Fruit fly (Drosophila melanogaster) whole organism, embryonic: ENCODE results near the gene CG6983.

ENCODE experiments used
- Ada2b ChIP-seq: fragments of 200-800 bp; sonication (Bioruptor generic); IDR thresholded peaks from 2 replicates; pipeline ENCODE4 v1.3.6; 2022; ENCODE audit warnings: missing biosample characterization, missing genetic modification characterization
- Bteb2 ChIP-seq: fragments of 200-800 bp; sonication (Bioruptor generic); optimal IDR thresholded peaks from 2 replicates; lab custom pipeline; 2016; ENCODE audit warnings: missing biosample characterization, missing genetic modification characterization
- CG10565 ChIP-seq: fragments of 200-800 bp; sonication (Bioruptor generic); optimal IDR thresholded peaks from 3 replicates; lab custom pipeline; 2016; ENCODE audit warnings: missing biosample characterization, mild to moderate bottlenecking, missing genetic modification characterization
- CG11093 ChIP-seq: fragments of 200-800 bp; sonication (Bioruptor generic); IDR thresholded peaks from 3 replicates; pipeline ENCODE4 v1.3.6; 2022; ENCODE audit warnings: missing biosample characterization, missing genetic modification characterization
- CG11696 ChIP-seq: fragments of 200-800 bp; sonication (Bioruptor generic); IDR thresholded peaks from 2 replicates; pipeline ENCODE4 v1.3.6; 2022; ENCODE audit warnings: missing biosample characterization, missing genetic modification characterization
- CG13775 ChIP-seq: fragments of 200-800 bp; sonication (Bioruptor generic); optimal IDR thresholded peaks from 3 replicates; lab custom pipeline; 2017; ENCODE audit warnings: missing biosample characterization, mild to moderate bottlenecking, missing genetic modification characterization
- CG17385 ChIP-seq: fragments of 200-800 bp; sonication (Bioruptor generic); optimal IDR thresholded peaks from 3 replicates; lab custom pipeline; 2018; ENCODE audit warnings: missing biosample characterization, mild to moderate bottlenecking, missing genetic modification characterization
- CG18619 ChIP-seq: fragments of 200-800 bp; sonication (Bioruptor generic); optimal IDR thresholded peaks from 3 replicates; lab custom pipeline; 2017; ENCODE audit warnings: missing biosample characterization, mild to moderate bottlenecking, missing genetic modification characterization
- CG2120 ChIP-seq: fragments of 200-800 bp; sonication (Bioruptor generic); optimal IDR thresholded peaks from 3 replicates; lab custom pipeline; 2016; ENCODE audit warnings: missing biosample characterization, missing genetic modification characterization
- CG2678 ChIP-seq: fragments of 200-800 bp; sonication (Bioruptor generic); optimal IDR thresholded peaks from 3 replicates; lab custom pipeline; 2019; ENCODE audit warnings: missing biosample characterization, mild to moderate bottlenecking, missing genetic modification characterization, moderate library complexity
- CG2712 ChIP-seq: fragments of 200-800 bp; optimal IDR thresholded peaks from 3 replicates; lab custom pipeline; 2019; ENCODE audit warnings: missing biosample characterization, mild to moderate bottlenecking, missing genetic modification characterization, moderate library complexity
- CG31224 ChIP-seq: fragments of 200-800 bp; sonication (Bioruptor generic); IDR thresholded peaks from 2 replicates; pipeline ENCODE4 v1.3.6; 2022; ENCODE audit warnings: missing biosample characterization, missing genetic modification characterization
- CG31388 ChIP-seq: fragments of 200-800 bp; sonication (Bioruptor generic); optimal IDR thresholded peaks from 2 replicates; lab custom pipeline; 2016; ENCODE audit warnings: missing biosample characterization, missing genetic modification characterization
- CG34376 ChIP-seq: fragments of 200-800 bp; sonication (Bioruptor generic); optimal IDR thresholded peaks from 2 replicates; lab custom pipeline; 2018; ENCODE audit warnings: missing biosample characterization, mild to moderate bottlenecking, missing genetic modification characterization
- CG5953 ChIP-seq: fragments of 200-800 bp; sonication (Bioruptor generic); IDR thresholded peaks from 2 replicates; pipeline ENCODE4 v1.3.6; 2022; ENCODE audit warnings: missing biosample characterization, missing genetic modification characterization
- CG6765 ChIP-seq: fragments of 200-800 bp; sonication (Bioruptor generic); optimal IDR thresholded peaks from 3 replicates; lab custom pipeline; 2017; ENCODE audit warnings: missing biosample characterization, mild to moderate bottlenecking, missing genetic modification characterization
- CG8944 ChIP-seq: fragments of 200-800 bp; sonication (Bioruptor generic); optimal IDR thresholded peaks from 3 replicates; lab custom pipeline; 2016; ENCODE audit warnings: missing biosample characterization, missing genetic modification characterization
- CrebB ChIP-seq: fragments of 200-800 bp; sonication (Bioruptor generic); optimal IDR thresholded peaks from 3 replicates; lab custom pipeline; 2018; ENCODE audit warnings: missing biosample characterization, mild to moderate bottlenecking, missing genetic modification characterization
- Doc3 ChIP-seq: fragments of 200-800 bp; sonication (Bioruptor generic); IDR thresholded peaks from 3 replicates; pipeline ENCODE4 v1.3.6; 2022; ENCODE audit warnings: missing biosample characterization, missing genetic modification characterization; ENCODE audit not compliant: partially characterized antibody
- Drgx ChIP-seq: fragments of 200-800 bp; sonication (Bioruptor generic); IDR thresholded peaks from 2 replicates; pipeline ENCODE4 v1.3.6; 2022; ENCODE audit warnings: missing biosample characterization, missing genetic modification characterization
- E2f2 ChIP-seq: fragments of 200-800 bp; sonication (Bioruptor generic); IDR thresholded peaks from 2 replicates; pipeline ENCODE4 v1.3.6; 2022; ENCODE audit warnings: missing biosample characterization, missing genetic modification characterization
- Kr ChIP-seq: fragments of 200-800 bp; sonication (Bioruptor generic); optimal IDR thresholded peaks from 2 replicates; lab custom pipeline; 2017; ENCODE audit warnings: missing biosample characterization, mild to moderate bottlenecking, missing genetic modification characterization
- MBD-R2 ChIP-seq: fragments of 200-800 bp; sonication (Bioruptor generic); IDR thresholded peaks from 2 replicates; pipeline ENCODE4 v1.3.6; 2022; ENCODE audit warnings: missing biosample characterization, missing genetic modification characterization
- Meics ChIP-seq: fragments of 200-800 bp; sonication (Bioruptor generic); optimal IDR thresholded peaks from 2 replicates; lab custom pipeline; 2017; ENCODE audit warnings: missing biosample characterization, mild to moderate bottlenecking, missing genetic modification characterization
- Myb ChIP-seq: fragments of 200-800 bp; sonication (Bioruptor generic); optimal IDR thresholded peaks from 2 replicates; lab custom pipeline; 2016; ENCODE audit warnings: missing biosample characterization, missing genetic modification characterization
- NFAT ChIP-seq: fragments of 200-800 bp; sonication (Bioruptor generic); IDR thresholded peaks from 2 replicates; pipeline ENCODE4 v1.3.6; 2022; ENCODE audit warnings: missing biosample characterization, missing genetic modification characterization
- Optix ChIP-seq: fragments of 200-800 bp; sonication (Bioruptor generic); IDR thresholded peaks from 3 replicates; pipeline ENCODE4 v1.3.6; 2022; ENCODE audit warnings: missing biosample characterization, missing genetic modification characterization
- Usf ChIP-seq: fragments of 200-800 bp; sonication (Bioruptor generic); optimal IDR thresholded peaks from 2 replicates; lab custom pipeline; 2017; ENCODE audit warnings: missing genotype, missing biosample characterization, missing genetic modification characterization
- Vsx1 ChIP-seq: fragments of 200-800 bp; sonication (Bioruptor generic); optimal IDR thresholded peaks from 2 replicates; lab custom pipeline; 2017; ENCODE audit warnings: missing biosample characterization, mild to moderate bottlenecking, missing genetic modification characterization, missing genetic modification reagents
- Xbp1 ChIP-seq: fragments of 200-800 bp; sonication (Bioruptor generic); optimal IDR thresholded peaks from 3 replicates; lab custom pipeline; 2016; ENCODE audit warnings: missing biosample characterization, mild to moderate bottlenecking, missing genetic modification characterization
- YL-1 ChIP-seq: fragments of 200-800 bp; sonication (Bioruptor generic); optimal IDR thresholded peaks from 3 replicates; lab custom pipeline; 2017; ENCODE audit warnings: missing biosample characterization, mild to moderate bottlenecking, missing genetic modification characterization
- ac ChIP-seq: fragments of 200-800 bp; sonication (Bioruptor generic); optimal IDR thresholded peaks from 3 replicates; lab custom pipeline; 2017; ENCODE audit warnings: missing biosample characterization, mild to moderate bottlenecking, missing genetic modification characterization
- btn ChIP-seq: fragments of 200-800 bp; sonication (Bioruptor generic); optimal IDR thresholded peaks from 2 replicates; lab custom pipeline; 2016; ENCODE audit warnings: missing biosample characterization, missing genetic modification characterization
- ci ChIP-seq: fragments of 200-800 bp; sonication (Bioruptor generic); IDR thresholded peaks from 3 replicates; pipeline ENCODE4 v1.3.6; 2022; ENCODE audit warnings: missing biosample characterization, missing genetic modification characterization
- exex ChIP-seq: fragments of 200-800 bp; sonication (Bioruptor generic); optimal IDR thresholded peaks from 4 replicates; lab custom pipeline; 2018; ENCODE audit warnings: missing biosample characterization, mild to moderate bottlenecking, missing genetic modification characterization, moderate library complexity
- gcm2 ChIP-seq: fragments of 200-800 bp; sonication (Bioruptor generic); optimal IDR thresholded peaks from 2 replicates; lab custom pipeline; 2016; ENCODE audit warnings: missing biosample characterization, missing genetic modification characterization
- grau ChIP-seq: fragments of 200-800 bp; optimal IDR thresholded peaks from 3 replicates; lab custom pipeline; 2019; ENCODE audit warnings: missing biosample characterization, mild to moderate bottlenecking, missing genetic modification characterization, moderate library complexity
- gro ChIP-seq: fragments of 200-800 bp; sonication (Bioruptor generic); optimal IDR thresholded peaks from 2 replicates; lab custom pipeline; 2016; ENCODE audit warnings: missing biosample characterization, missing genetic modification characterization
- kah ChIP-seq: fragments of 200-800 bp; sonication (Bioruptor generic); optimal IDR thresholded peaks from 2 replicates; lab custom pipeline; 2018; ENCODE audit warnings: missing biosample characterization, mild to moderate bottlenecking, missing genetic modification characterization
- lab ChIP-seq: fragments of 200-800 bp; sonication (Bioruptor generic); optimal IDR thresholded peaks from 3 replicates; lab custom pipeline; 2017; ENCODE audit warnings: missing biosample characterization, missing genetic modification characterization, mild to moderate bottlenecking, moderate library complexity, missing genetic modification reagents
- mam ChIP-seq: fragments of 200-800 bp; sonication (Bioruptor generic); optimal IDR thresholded peaks from 3 replicates; lab custom pipeline; 2016; ENCODE audit warnings: missing biosample characterization, missing genetic modification characterization
- pros ChIP-seq: fragments of 200-800 bp; sonication (Bioruptor generic); optimal IDR thresholded peaks from 3 replicates; lab custom pipeline; 2019; ENCODE audit warnings: missing biosample characterization, mild to moderate bottlenecking, missing genetic modification characterization, moderate library complexity
- row ChIP-seq: fragments of 200-800 bp; sonication (Bioruptor generic); IDR thresholded peaks from 3 replicates; pipeline ENCODE4 v1.3.6; 2022; ENCODE audit warnings: missing biosample characterization, missing genetic modification characterization
- sens ChIP-seq: fragments of 200-800 bp; sonication (Bioruptor generic); peaks from one replicate; lab custom pipeline; 2016; ENCODE audit warnings: missing biosample characterization, missing genetic modification characterization
- slp2 ChIP-seq: fragments of 200-800 bp; sonication (Bioruptor generic); optimal IDR thresholded peaks from 2 replicates; lab custom pipeline; 2016; ENCODE audit warnings: missing biosample characterization, missing genetic modification characterization
- sna ChIP-seq: fragments of 200-800 bp; sonication (Bioruptor generic); IDR thresholded peaks from 2 replicates; pipeline ENCODE4 v1.3.6; 2022; ENCODE audit warnings: missing biosample characterization, missing genetic modification characterization; ENCODE audit not compliant: partially characterized antibody
- tgo ChIP-seq: fragments of 200-800 bp; sonication (Bioruptor generic); IDR thresholded peaks from 3 replicates; pipeline ENCODE4 v1.3.6; 2022; ENCODE audit warnings: missing biosample characterization, missing genetic modification characterization
- z ChIP-seq: fragments of 200-800 bp; sonication (Bioruptor generic); IDR thresholded peaks from 3 replicates; pipeline ENCODE4 v1.3.6; 2022; ENCODE audit warnings: missing biosample characterization, missing genetic modification characterization
- zen2 ChIP-seq: fragments of 200-800 bp; sonication (Bioruptor generic); IDR thresholded peaks from 3 replicates; pipeline ENCODE4 v1.3.6; 2022; ENCODE audit warnings: missing biosample characterization, missing genetic modification characterization; ENCODE audit not compliant: partially characterized antibody
- zfh1 ChIP-seq: fragments of 200-800 bp; sonication (Bioruptor generic); IDR thresholded peaks from 3 replicates; pipeline ENCODE4 v1.3.6; 2022; ENCODE audit warnings: missing biosample characterization, missing genetic modification characterization

The CG6983 gene

dm6 chr3L:8453443-8454360 is 4.5 kb upstream of the CG6983 start (continued):
- TF ChIP-seq Ada2b (GFP tag; lab: Robert Waterston, UW), result no peak
- TF ChIP-seq CG31388 (GFP tag; lab: Kevin White, UChicago), result no peak
- no peak for TF ChIP-seq ac (GFP tag; lab: Kevin White, UChicago)
- no peak for TF ChIP-seq NFAT (GFP tag; lab: Robert Waterston, UW)
- no peak for TF ChIP-seq CG31224 (GFP tag; lab: Robert Waterston, UW)
- no peak for TF ChIP-seq CG6765 (GFP tag; lab: Kevin White, UChicago)
- TF ChIP-seq CG34376, result peak; percentile 45
- no peak for TF ChIP-seq Drgx
- no peak for TF ChIP-seq btn (GFP tag; lab: Kevin White, UChicago)
- TF ChIP-seq ci (GFP tag; lab: Robert Waterston, UW), result no peak
- no peak for TF ChIP-seq MBD-R2 (GFP tag; lab: Robert Waterston, UW)
- no peak for TF ChIP-seq Meics (GFP tag; lab: Kevin White, UChicago)
- no peak for TF ChIP-seq mam
- peak; percentile 3; the same call in 1 of the 2 replicates for TF ChIP-seq E2f2 (GFP tag; lab: Robert Waterston, UW)
- no peak for TF ChIP-seq CG5953
- no peak for TF ChIP-seq CG11696 (GFP tag; lab: Robert Waterston, UW)
- peak; percentile 66 for TF ChIP-seq sens
- no peak for TF ChIP-seq Optix (GFP tag; lab: Robert Waterston, UW)
- no peak for TF ChIP-seq Kr (GFP tag; lab: Kevin White, UChicago)
- peak; percentile 22 for TF ChIP-seq grau (tag; lab: Kevin White, UChicago)
- TF ChIP-seq gcm2 (GFP tag; lab: Kevin White, UChicago), result no peak
- TF ChIP-seq Myb (GFP tag; lab: Kevin White, UChicago), result no peak
- no peak for TF ChIP-seq CG17385 (GFP tag; lab: Kevin White, UChicago)
- no peak for TF ChIP-seq sna (GFP tag; lab: Robert Waterston, UW)
- TF ChIP-seq zfh1 (GFP tag; lab: Robert Waterston, UW), result no peak
- no peak for TF ChIP-seq CG8944 (GFP tag; lab: Kevin White, UChicago)
- TF ChIP-seq zen2, result no peak
- TF ChIP-seq row, result 0 out of 3 replicates have a peak, but pooled peaks have one; percentile 11
- TF ChIP-seq CrebB (tag; lab: Kevin White, UChicago), result no peak
- TF ChIP-seq kah (GFP tag; lab: Kevin White, UChicago), result no peak
- no peak for TF ChIP-seq YL-1 (GFP tag; lab: Kevin White, UChicago)
- TF ChIP-seq Bteb2, result no peak
- TF ChIP-seq CG18619 (GFP tag; lab: Kevin White, UChicago), result no peak
- no peak for TF ChIP-seq CG2712 (tag; lab: Kevin White, UChicago)
- no peak for TF ChIP-seq Usf (GFP tag; lab: Kevin White, UChicago)
- peak; percentile 84 for TF ChIP-seq exex (tag; lab: Kevin White, UChicago)
- TF ChIP-seq Vsx1 (GFP tag; lab: Kevin White, UChicago), result peak; percentile 11
- TF ChIP-seq tgo, result no peak; the same call in 2 of the 3 replicates
- TF ChIP-seq CG2120 (GFP tag; lab: Kevin White, UChicago), result peak; percentile 31
- TF ChIP-seq Xbp1 (GFP tag; lab: Kevin White, UChicago), result no peak
- TF ChIP-seq CG2678 (tag; lab: Kevin White, UChicago), result peak; percentile 42
- TF ChIP-seq lab (GFP tag; lab: Kevin White, UChicago), result peak; percentile 13
- TF ChIP-seq z (GFP tag; lab: Robert Waterston, UW), result 0 out of 3 replicates have a peak, but pooled peaks have one; percentile 42
- TF ChIP-seq Doc3 (GFP tag; lab: Robert Waterston, UW), result no peak
- no peak for TF ChIP-seq CG11093
- TF ChIP-seq CG13775 (GFP tag; lab: Kevin White, UChicago), result no peak
- peak; percentile 51 for TF ChIP-seq gro
- no peak for TF ChIP-seq slp2
- TF ChIP-seq CG10565 (GFP tag; lab: Kevin White, UChicago), result no peak
- no peak for TF ChIP-seq pros
